Fruit fly (Drosophila melanogaster): Measurements from ENCODE around the gene CG42834.

CG42834 gene

DNA sequence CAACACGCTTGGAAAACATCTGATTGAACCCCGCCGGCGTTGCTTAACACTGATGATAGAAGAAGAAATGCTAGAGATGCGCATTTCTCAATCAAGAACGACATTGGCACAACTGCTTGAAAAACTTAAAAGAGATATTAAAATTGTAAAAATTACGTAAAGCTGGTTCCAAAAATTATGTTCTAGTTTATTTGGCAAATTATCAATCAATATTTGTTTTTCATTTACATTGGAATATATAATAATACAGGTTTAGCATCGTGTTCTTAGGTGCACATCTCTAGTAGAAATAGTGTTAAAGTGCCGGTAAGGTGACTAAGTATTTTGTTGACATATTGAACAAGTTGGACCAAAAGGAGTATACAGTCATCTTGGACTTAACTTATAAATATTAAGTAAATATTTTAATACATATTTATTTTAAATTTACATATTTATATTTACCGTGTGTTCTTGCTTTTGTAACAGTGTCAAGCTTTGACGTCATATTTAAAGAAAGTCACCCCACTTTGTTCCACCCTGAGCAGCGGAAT lies 27.2 kb upstream of the CG42834 start, which contains the start of the genes Brf and sds22 (continued):
- TF ChIP-seq fd3F (GFP tag; optimal IDR thresholded peaks at IDR 0.05) (peak; percentile 95), CG17829 (tag; optimal IDR thresholded peaks at IDR 0.05) (peak; percentile 96), luna (GFP tag; optimal IDR thresholded peaks at IDR 0.05) (peak; percentile 93), sima (GFP tag; optimal IDR thresholded peaks at IDR 0.05) (peak; percentile 62), Atf6 (GFP tag; IDR thresholded peaks at IDR 0.05) (peak; percentile 93), CG13123 (GFP tag; optimal IDR thresholded peaks at IDR 0.05) (peak; percentile 94), HLH4C (GFP tag; IDR thresholded peaks at IDR 0.05; ENCODE audit: partially characterized antibody) (peak; percentile 73), Camta (GFP tag; optimal IDR thresholded peaks at IDR 0.05) (peak; percentile 92), CG32532 (GFP tag; IDR thresholded peaks at IDR 0.05) (peak; percentile 95), chinmo (GFP tag; IDR thresholded peaks at IDR 0.05; ENCODE audit: partially characterized antibody) (no peak), peb (GFP tag; IDR thresholded peaks at IDR 0.05) (peak; percentile 87), CG10565 (GFP tag; optimal IDR thresholded peaks at IDR 0.05) (peak; percentile 88), CG16815 (GFP tag; optimal IDR thresholded peaks at IDR 0.05) (peak; percentile 95), nom (GFP tag; optimal IDR thresholded peaks at IDR 0.05) (peak; percentile 83), CG17385 (GFP tag; optimal IDR thresholded peaks at IDR 0.05) (peak; percentile 99), Scr (GFP tag; IDR thresholded peaks at IDR 0.05; ENCODE audit: partially characterized antibody) (peak; percentile 86), CG10543 (GFP tag; optimal IDR thresholded peaks at IDR 0.05) (peak; percentile 97), Hmr (GFP tag; optimal IDR thresholded peaks at IDR 0.05) (peak; percentile 94), lmd (GFP tag; IDR thresholded peaks at IDR 0.05) (peak; percentile 95), CG30020 (tag; optimal IDR thresholded peaks at IDR 0.05) (peak; percentile 88), bcd (GFP tag; optimal IDR thresholded peaks at IDR 0.05) (peak; percentile 95), Neu2 (GFP tag; optimal IDR thresholded peaks at IDR 0.05; ENCODE audit: borderline replicate concordance) (peak; percentile 90), MBD-R2 (GFP tag; IDR thresholded peaks at IDR 0.05) (peak; percentile 94), cwo (GFP tag; optimal IDR thresholded peaks at IDR 0.05) (peak; percentile 84), CG2199 (GFP tag; IDR thresholded peaks at IDR 0.05) (peak; percentile 70; the same call in 1 of the 3 replicates), Deaf1 (tag; optimal IDR thresholded peaks at IDR 0.05) (peak; percentile 75), CG42726 (GFP tag; IDR thresholded peaks at IDR 0.05; ENCODE audit: partially characterized antibody) (no peak), CG31365 (tag; optimal IDR thresholded peaks at IDR 0.05) (peak; percentile 76), CG12236 (GFP tag; optimal IDR thresholded peaks at IDR 0.05) (peak; percentile 88), ab (GFP tag; optimal IDR thresholded peaks at IDR 0.05) (peak; percentile 89), CG31224 (GFP tag; IDR thresholded peaks at IDR 0.05) (peak; percentile 83), Sry-δ (GFP tag; optimal IDR thresholded peaks at IDR 0.05) (peak; percentile 95), Med (GFP tag) (peak; percentile 99), nmo (GFP tag; optimal IDR thresholded peaks at IDR 0.05) (peak; percentile 98), aop (GFP tag; IDR thresholded peaks at IDR 0.05) (peak; percentile 60; the same call in 1 of the 2 replicates), abd-A (tag; optimal IDR thresholded peaks at IDR 0.05) (no peak), Ptx1 (GFP tag; IDR thresholded peaks at IDR 0.05) (peak; percentile 96), gce (GFP tag; IDR thresholded peaks at IDR 0.05) (peak; percentile 63; the same call in 1 of the 3 replicates), CG10321 (GFP tag; IDR thresholded peaks at IDR 0.05) (peak; percentile 61; the same call in 1 of the 2 replicates), CG31388 (GFP tag; optimal IDR thresholded peaks at IDR 0.05) (peak; percentile 95), Fer2 (tag; optimal IDR thresholded peaks at IDR 0.05) (peak; percentile 96), CG8478 (optimal IDR thresholded peaks at IDR 0.05) (no peak), CG7357 (GFP tag; IDR thresholded peaks at IDR 0.05) (peak; percentile 86), CG15514 (GFP tag; optimal IDR thresholded peaks at IDR 0.05) (peak; percentile 87), dysf (GFP tag; IDR thresholded peaks at IDR 0.05) (peak; percentile 96), NfI (GFP tag; optimal IDR thresholded peaks at IDR 0.05) (peak; percentile 96), Trl (optimal IDR thresholded peaks at IDR 0.05) (no peak), Trl (GFP tag; optimal IDR thresholded peaks at IDR 0.05) (peak; percentile 96), YL-1 (GFP tag; optimal IDR thresholded peaks at IDR 0.05) (peak; percentile 80), ttk (GFP tag; IDR thresholded peaks at IDR 0.05) (peak; percentile 94)
